Worm (Caenorhabditis elegans) whole organism, L3 larva: Measurements from ENCODE around the gene nduc-2.

Experiments used
- R02D3.7 ChIP-seq: fragments of 150-350 bp; optimal IDR thresholded peaks from 2 replicates; lab custom pipeline; 2014; ENCODE audit warnings: missing biosample characterization, missing genetic modification characterization
- aly-2 ChIP-seq: fragments of 150-350 bp; optimal IDR thresholded peaks from 2 replicates; lab custom pipeline; 2014; ENCODE audit warnings: missing biosample characterization, missing genetic modification characterization
- ceh-82 ChIP-seq: fragments of 150-350 bp; optimal IDR thresholded peaks from 2 replicates; lab custom pipeline; 2014; ENCODE audit warnings: missing biosample characterization, missing genetic modification characterization
- daf-12 ChIP-seq: fragments of 150-350 bp; optimal IDR thresholded peaks from 2 replicates; lab custom pipeline; 2014; ENCODE audit warnings: missing biosample characterization, missing genetic modification reagents, missing genetic modification characterization
- egl-27 ChIP-seq: sonication (generic microtip); optimal IDR thresholded peaks from 4 replicates; lab custom pipeline; 2017; ENCODE audit warnings: missing biosample characterization, missing genetic modification reagents, missing genetic modification characterization
- egl-5 ChIP-seq: fragments of 150-350 bp; optimal IDR thresholded peaks from 2 replicates; lab custom pipeline; 2017; ENCODE audit warnings: missing biosample characterization, missing genetic modification reagents, missing genetic modification characterization, inconsistent platforms
- elt-2 ChIP-seq: sonication (generic microtip); optimal IDR thresholded peaks from 2 replicates; lab custom pipeline; 2016; ENCODE audit warnings: missing genetic modification reagents, mild to moderate bottlenecking, missing genetic modification characterization, missing compliant biosample characterization
- elt-3 ChIP-seq, 3 experiments: fragments of 150-350 bp in 1 of 3; sonication (generic microtip) in 2 of 3; optimal IDR thresholded peaks; 2 replicates in 2 of 3; 4 replicates in 1 of 3; lab custom pipeline; 2014 to 2017; ENCODE audit warnings: missing biosample characterization in 3 of 3, missing genetic modification characterization in 3 of 3
- fos-1 ChIP-seq: fragments of 150-350 bp; optimal IDR thresholded peaks from 2 replicates; lab custom pipeline; 2014; ENCODE audit warnings: missing biosample characterization, missing genetic modification characterization
- hmg-11 ChIP-seq: sonication (generic microtip); optimal IDR thresholded peaks from 2 replicates; lab custom pipeline; 2016; ENCODE audit warnings: missing genetic modification characterization, missing compliant biosample characterization
- jun-1 ChIP-seq: fragments of 150-350 bp; optimal IDR thresholded peaks from 2 replicates; lab custom pipeline; 2014; ENCODE audit warnings: missing biosample characterization, missing genetic modification reagents, missing genetic modification characterization
- lin-15B ChIP-seq: fragments of 150-350 bp; optimal IDR thresholded peaks from 2 replicates; lab custom pipeline; 2014; ENCODE audit warnings: missing biosample characterization, missing genetic modification characterization
- lin-39 ChIP-seq: fragments of 150-350 bp; optimal IDR thresholded peaks from 2 replicates; lab custom pipeline; 2018; ENCODE audit warnings: missing biosample characterization, missing genetic modification reagents, missing genetic modification characterization
- lsy-12 ChIP-seq: sonication (generic microtip); optimal IDR thresholded peaks from 2 replicates; lab custom pipeline; 2016; ENCODE audit warnings: mild to moderate bottlenecking, missing genetic modification characterization, missing compliant biosample characterization
- mml-1 ChIP-seq: fragments of 150-350 bp; sonication (generic microtip); optimal IDR thresholded peaks from 3 replicates; lab custom pipeline; 2014; ENCODE audit warnings: missing biosample characterization, missing genetic modification characterization
- nfya-1 ChIP-seq: sonication (generic microtip); optimal IDR thresholded peaks from 2 replicates; lab custom pipeline; 2017; ENCODE audit warnings: missing genetic modification characterization, mild to moderate bottlenecking, missing compliant biosample characterization, antibody characterized with exemption, moderate library complexity; ENCODE audit not compliant: insufficient read depth
- nhr-11 ChIP-seq: fragments of 150-350 bp; optimal IDR thresholded peaks from 2 replicates; lab custom pipeline; 2014; ENCODE audit warnings: missing biosample characterization, missing genetic modification characterization
- nhr-12 ChIP-seq: fragments of 150-350 bp; optimal IDR thresholded peaks from 2 replicates; lab custom pipeline; 2014; ENCODE audit warnings: missing biosample characterization, missing genetic modification characterization
- nhr-23 ChIP-seq: fragments of 150-350 bp; optimal IDR thresholded peaks from 2 replicates; lab custom pipeline; 2014; ENCODE audit warnings: missing biosample characterization, missing genetic modification reagents, missing genetic modification characterization
- nhr-237 ChIP-seq: fragments of 150-350 bp; optimal IDR thresholded peaks from 2 replicates; lab custom pipeline; 2014; ENCODE audit warnings: missing biosample characterization, missing genetic modification characterization
- nhr-43 ChIP-seq: sonication (generic microtip); optimal IDR thresholded peaks from 2 replicates; lab custom pipeline; 2016; ENCODE audit warnings: mild to moderate bottlenecking, missing genetic modification characterization, missing compliant biosample characterization; ENCODE audit not compliant: poor library complexity, severe bottlenecking
- nhr-76 ChIP-seq: fragments of 150-350 bp; sonication (generic microtip); optimal IDR thresholded peaks from 5 replicates; lab custom pipeline; 2014; ENCODE audit warnings: missing biosample characterization, missing genetic modification characterization
- pha-4 ChIP-seq: fragments of 150-350 bp; optimal IDR thresholded peaks from 2 replicates; lab custom pipeline; 2014; ENCODE audit warnings: missing biosample characterization, missing genetic modification reagents, missing genetic modification characterization
- sea-2 ChIP-seq: fragments of 150-350 bp; sonication (generic microtip); optimal IDR thresholded peaks from 4 replicates; lab custom pipeline; 2014; ENCODE audit warnings: missing biosample characterization, missing genetic modification reagents, missing genetic modification characterization
- snpc-4 ChIP-seq: fragments of 150-350 bp; optimal IDR thresholded peaks from 2 replicates; lab custom pipeline; 2014; ENCODE audit warnings: missing biosample characterization, missing genetic modification characterization
- tbx-2 ChIP-seq: sonication (generic microtip); optimal IDR thresholded peaks from 2 replicates; lab custom pipeline; 2016; ENCODE audit warnings: mild to moderate bottlenecking, missing genetic modification characterization, missing compliant biosample characterization
- unc-39 ChIP-seq: sonication (generic microtip); optimal IDR thresholded peaks from 4 replicates; lab custom pipeline; 2017; ENCODE audit warnings: missing biosample characterization, missing genetic modification characterization
- zag-1 ChIP-seq: fragments of 150-350 bp; optimal IDR thresholded peaks from 2 replicates; lab custom pipeline; 2014; ENCODE audit warnings: missing biosample characterization, missing genetic modification characterization
- ztf-11 ChIP-seq: fragments of 150-350 bp; optimal IDR thresholded peaks from 2 replicates; lab custom pipeline; 2014; ENCODE audit warnings: missing biosample characterization, missing genetic modification characterization
- ztf-4 ChIP-seq: fragments of 150-350 bp; optimal IDR thresholded peaks from 2 replicates; lab custom pipeline; 2014; ENCODE audit warnings: missing biosample characterization, missing genetic modification characterization

nduc-2 gene

DNA sequence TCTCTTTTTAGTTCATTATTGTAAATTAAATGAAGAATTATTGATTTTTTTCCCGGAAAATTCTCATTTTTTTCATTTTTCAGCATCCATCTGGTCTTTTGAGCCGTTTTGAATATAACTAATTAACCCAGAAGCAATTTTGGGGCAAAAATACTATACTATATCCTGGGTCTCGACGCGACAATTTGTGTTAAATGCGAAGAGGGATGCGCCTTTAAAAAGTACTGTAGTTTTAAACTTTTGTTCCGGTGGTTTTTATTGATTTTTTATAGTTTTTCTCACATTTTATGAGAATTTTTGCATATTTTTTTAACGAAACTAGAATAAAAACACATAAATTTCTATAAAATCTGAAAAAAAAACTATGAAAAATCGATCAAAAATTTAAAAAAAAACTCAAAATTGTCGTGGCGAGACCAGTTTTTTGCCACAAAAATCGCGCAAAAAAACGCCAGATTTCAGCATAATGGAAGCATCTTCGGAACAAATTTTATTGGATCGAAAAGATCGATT lies 1.4 kb downstream of the nduc-2 start, which contains the start of gene tbcc-1:
tbcc-1 (plus strand) TSS at position 463 of the 513 bp plus-strand sequence.
- TF ChIP-seq lsy-12 (tag; lab: Kevin White, UChicago) (no peak), pha-4 (tag; lab: Kevin White, UChicago) (no peak), sea-2 (GFP tag; lab: Kevin White, UChicago) (no peak), egl-27 (tag; lab: Kevin White, UChicago) (no peak), nhr-12 (tag; lab: Kevin White, UChicago) (no peak), unc-39 (tag; lab: Kevin White, UChicago) (no peak), nhr-43 (tag; lab: Kevin White, UChicago) (no peak), mml-1 (no peak), ceh-82 (tag; lab: Kevin White, UChicago) (no peak), hmg-11 (tag; lab: Kevin White, UChicago) (no peak), lin-15B (tag; lab: Kevin White, UChicago) (no peak), elt-3 (tag; optimal IDR thresholded peaks at IDR 0.05; lab: Kevin White, UChicago) (no peak), nhr-76 (tag; lab: Kevin White, UChicago) (no peak), nhr-237 (tag; lab: Kevin White, UChicago) (no peak)

DNA sequence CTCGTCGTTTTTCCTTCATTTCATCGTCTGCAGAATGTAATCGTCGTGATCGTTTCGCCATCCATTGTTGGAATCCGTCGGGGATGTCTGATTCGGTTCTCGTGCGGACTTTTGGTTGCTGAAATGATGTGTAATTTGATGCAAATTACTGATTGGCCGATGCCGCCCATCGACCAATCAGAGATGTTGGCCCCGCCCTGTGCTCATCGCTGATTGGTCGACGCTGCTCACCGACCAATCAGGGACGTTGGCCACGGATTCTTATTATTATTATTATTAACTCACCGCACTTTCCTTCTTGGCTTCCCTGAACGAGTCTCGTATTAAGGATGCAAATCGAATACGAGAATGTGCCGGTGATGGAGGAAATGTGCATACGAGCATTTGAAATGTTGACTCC lies 7.4 kb downstream of the nduc-2 start:
- no peak for TF ChIP-seq jun-1 (tag; lab: Kevin White, UChicago)
- TF ChIP-seq zag-1 (tag; lab: Kevin White, UChicago): no peak
- TF ChIP-seq nfya-1 (tag; lab: Kevin White, UChicago): peak; percentile 95

DNA sequence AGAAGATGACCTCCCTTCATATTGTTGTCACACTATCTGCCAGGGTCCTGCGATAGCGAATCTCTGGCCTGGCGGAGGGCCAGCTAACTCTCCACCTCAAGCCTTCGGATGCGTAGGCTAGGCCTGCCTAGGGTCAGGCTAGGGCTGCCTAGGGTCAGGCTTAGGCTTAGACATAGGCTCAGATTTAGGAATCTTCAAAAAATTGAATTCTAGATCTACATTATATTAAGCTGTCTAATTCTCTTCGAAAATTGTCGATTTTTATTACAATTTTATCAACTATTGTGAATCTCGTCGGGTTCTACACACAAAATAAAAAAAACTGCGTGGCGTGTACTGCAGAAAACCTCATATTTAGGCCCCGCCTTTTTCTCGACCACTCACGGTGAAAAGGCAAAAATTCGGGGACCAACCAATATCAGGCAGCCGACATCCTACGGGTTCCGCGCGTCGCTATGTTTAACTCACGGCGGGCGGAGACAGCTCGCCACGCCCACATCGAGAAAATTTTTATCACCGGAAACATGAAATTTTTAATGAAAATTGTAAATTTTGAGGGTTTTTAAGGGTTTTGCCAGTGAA lies 8.9 kb downstream of the nduc-2 start:
- TF ChIP-seq nfya-1 (tag; lab: Kevin White, UChicago) (no peak), lin-39 (tag; lab: Kevin White, UChicago) (no peak), elt-3 (tag; optimal IDR thresholded peaks at IDR 0.05; lab: Kevin White, UChicago) (no peak), hmg-11 (tag; lab: Kevin White, UChicago) (no peak), nhr-23 (tag; lab: Kevin White, UChicago) (no peak), egl-27 (tag; lab: Kevin White, UChicago) (no peak), ztf-11 (tag; lab: Kevin White, UChicago) (no peak), tbx-2 (no peak), R02D3.7 (tag; lab: Kevin White, UChicago) (no peak), elt-2 (no peak), zag-1 (tag; lab: Kevin White, UChicago) (no peak), ztf-4 (tag; lab: Kevin White, UChicago) (no peak), nhr-76 (tag; lab: Kevin White, UChicago) (no peak)

DNA sequence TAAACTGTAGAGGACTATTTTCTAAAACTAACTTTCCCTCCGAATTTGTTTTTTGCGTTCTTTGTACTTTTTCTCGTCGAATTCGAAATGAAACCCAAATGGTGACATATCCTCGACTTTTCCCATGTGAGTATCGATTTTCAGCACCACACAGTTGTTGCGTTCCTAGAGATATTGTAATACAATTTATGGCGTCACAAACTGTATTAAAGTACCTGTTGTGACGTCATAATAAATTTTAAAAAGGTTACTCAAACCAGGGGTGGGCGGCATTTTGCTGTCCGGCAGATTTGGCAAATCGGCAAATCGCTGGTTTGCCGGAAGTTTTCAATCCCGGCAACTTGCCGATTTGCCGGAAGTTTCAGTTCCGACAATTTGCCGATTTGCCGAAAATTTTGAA lies 14.1 kb downstream of the nduc-2 start:
- TF ChIP-seq egl-5 (no peak), ztf-4 (tag; lab: Kevin White, UChicago) (no peak)
- TF ChIP-seq, all 47 proteins: peak for 0

DNA sequence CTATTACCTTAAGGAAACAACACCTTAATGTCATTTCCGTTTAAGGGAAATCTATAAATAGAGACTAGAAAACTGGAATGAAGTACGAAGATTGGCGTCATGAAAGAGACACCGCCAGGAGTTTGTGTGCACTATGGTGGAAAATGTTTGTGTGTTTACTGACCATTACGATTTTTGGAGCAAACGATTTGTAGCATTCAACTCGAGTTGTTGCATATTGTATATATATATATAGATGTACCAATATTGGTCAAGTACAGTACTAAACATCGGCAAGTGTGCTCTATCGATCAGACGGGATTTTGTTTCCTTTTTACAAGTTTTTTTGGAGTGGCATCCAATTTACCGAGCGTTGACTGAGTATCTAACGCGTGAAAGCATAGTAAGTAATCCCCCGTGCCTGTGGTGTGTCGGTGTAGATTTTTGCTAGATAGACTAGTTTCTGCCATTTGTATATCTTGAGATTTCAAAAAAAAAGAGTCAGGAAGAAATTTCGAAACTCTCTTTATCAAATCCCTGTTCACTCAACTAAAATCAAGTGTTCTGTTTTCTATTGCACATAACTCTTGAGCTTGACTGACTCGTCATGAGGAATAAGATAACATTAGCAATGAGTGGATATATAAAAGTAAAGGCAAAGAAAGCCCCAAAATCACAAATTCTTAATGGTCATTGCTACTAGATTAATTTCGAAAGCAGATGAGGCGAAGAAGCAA lies 15.3 kb downstream of the nduc-2 start, which contains the start of the genes twk-45 and Y71H2AM.25:
twk-45 (minus strand) TSS at position 101 of the 716 bp plus-strand sequence.
Y71H2AM.25 (plus strand) TSS at position 666 of the 716 bp plus-strand sequence.
- TF ChIP-seq daf-12 (tag; lab: Kevin White, UChicago): no peak
- no peak for TF ChIP-seq nhr-76 (tag; lab: Kevin White, UChicago)
- TF ChIP-seq lin-15B (tag; lab: Kevin White, UChicago): no peak
- no peak for TF ChIP-seq aly-2 (tag; lab: Kevin White, UChicago)
- no peak for TF ChIP-seq mml-1
- TF ChIP-seq nhr-12 (tag; lab: Kevin White, UChicago): no peak
- no peak for TF ChIP-seq nhr-43 (tag; lab: Kevin White, UChicago)
- TF ChIP-seq fos-1 (tag; lab: Kevin White, UChicago): no peak
- no peak for TF ChIP-seq snpc-4
- no peak for TF ChIP-seq nhr-11 (tag; lab: Kevin White, UChicago)
